Worm (Caenorhabditis elegans) whole organism, L1 larva: ENCODE results near the gene F53F8.6.

Experiments used
- C34B4.2 ChIP-seq: sonication (generic microtip); optimal IDR thresholded peaks from 2 replicates; lab custom pipeline; 2017; ENCODE audit warnings: mild to moderate bottlenecking, missing genetic modification characterization, missing compliant biosample characterization
- efl-1 ChIP-seq, 4 experiments: fragments of 150-350 bp; optimal IDR thresholded peaks in 3 of 4; peaks in 1 of 4; 1 replicate in 1 of 4; 2 replicates in 3 of 4; lab custom pipeline; 2014; ENCODE audit warnings: missing biosample characterization in 2 of 4, missing genetic modification characterization in 2 of 4, missing genetic modification reagents in 2 of 4
- mab-9 ChIP-seq: fragments of 200-800 bp; sonication (Bioruptor generic); IDR thresholded peaks from 2 replicates; pipeline ENCODE4 v1.3.6; 2022; ENCODE audit warnings: missing genetic modification reagents, missing genetic modification characterization, missing compliant biosample characterization
- unc-30 ChIP-seq: sonication (generic microtip); optimal IDR thresholded peaks from 2 replicates; lab custom pipeline; 2017; ENCODE audit warnings: missing biosample characterization, missing genetic modification characterization
- unc-98 ChIP-seq: fragments of 200-800 bp; sonication (Bioruptor generic); IDR thresholded peaks from 2 replicates; pipeline ENCODE4 v1.3.6; 2022; ENCODE audit warnings: missing genetic modification characterization, missing compliant biosample characterization

The F53F8.6 gene

ce11 chrV:20758106-20758505, 54.1 kb downstream of the F53F8.6 start:
- TF ChIP-seq unc-30 (tag; lab: Kevin White, UChicago): no peak
- no peak for TF ChIP-seq mab-9 (GFP tag; lab: Robert Waterston, UW)
- TF ChIP-seq C34B4.2: no peak
- TF ChIP-seq unc-98 (GFP tag; lab: Robert Waterston, UW): no peak
- no peak for TF ChIP-seq efl-1 (optimal IDR thresholded peaks at IDR 0.05; lab: Kevin White, UChicago)
- peak in 1 of 2 experiments; percentile 75 for TF ChIP-seq efl-1 (GFP tag; optimal IDR thresholded peaks at IDR 0.05 in 1 of 2; lab: Kevin White, UChicago)
